Fruit fly (Drosophila melanogaster) whole organism, pupa: ENCODE measurements around the gene CG10035.

Experiments used
- CG10348 ChIP-seq: fragments of 200-800 bp; sonication (Bioruptor generic); IDR thresholded peaks from 2 replicates; pipeline ENCODE4 v1.3.6; 2022; ENCODE audit warnings: missing biosample characterization, missing genetic modification characterization
- CG12605 ChIP-seq: fragments of 200-800 bp; sonication (Bioruptor generic); IDR thresholded peaks from 2 replicates; pipeline ENCODE4 v1.3.6; 2022; ENCODE audit warnings: missing biosample characterization, missing genetic modification characterization
- CG15710 ChIP-seq: fragments of 200-800 bp; sonication (Bioruptor generic); optimal IDR thresholded peaks from 2 replicates; lab custom pipeline; 2018; ENCODE audit warnings: missing biosample characterization, mild to moderate bottlenecking, missing genetic modification characterization, moderate library complexity
- CG17806 ChIP-seq: fragments of 200-800 bp; sonication (Bioruptor generic); optimal IDR thresholded peaks from 2 replicates; lab custom pipeline; 2018; ENCODE audit warnings: missing biosample characterization, mild to moderate bottlenecking, missing genetic modification characterization, moderate library complexity
- CG32121 ChIP-seq: fragments of 200-800 bp; sonication (Bioruptor generic); IDR thresholded peaks from 2 replicates; pipeline ENCODE4 v1.3.6; 2022; ENCODE audit warnings: missing biosample characterization, missing genetic modification characterization
- CG8159 ChIP-seq: fragments of 200-800 bp; sonication (Bioruptor generic); optimal IDR thresholded peaks from 3 replicates; lab custom pipeline; 2018; ENCODE audit warnings: missing biosample characterization, mild to moderate bottlenecking, missing genetic modification characterization, moderate library complexity
- CG8301 ChIP-seq: fragments of 200-800 bp; sonication (Bioruptor generic); optimal IDR thresholded peaks from 2 replicates; lab custom pipeline; 2018; ENCODE audit warnings: missing biosample characterization, mild to moderate bottlenecking, missing genetic modification characterization
- EcR ChIP-seq: fragments of 200-800 bp; sonication (Bioruptor generic); optimal IDR thresholded peaks from 3 replicates; lab custom pipeline; 2019; ENCODE audit warnings: missing biosample characterization, missing genetic modification characterization, mild to moderate bottlenecking, moderate library complexity, missing genetic modification reagents
- Ets98B ChIP-seq: fragments of 200-800 bp; sonication (Bioruptor generic); IDR thresholded peaks from 2 replicates; pipeline ENCODE4 v1.3.6; 2022; ENCODE audit warnings: missing biosample characterization, missing genetic modification characterization
- Pif1A ChIP-seq: fragments of 200-800 bp; sonication (Bioruptor generic); optimal IDR thresholded peaks from 3 replicates; lab custom pipeline; 2016; ENCODE audit warnings: missing biosample characterization, missing genetic modification characterization

DNA sequence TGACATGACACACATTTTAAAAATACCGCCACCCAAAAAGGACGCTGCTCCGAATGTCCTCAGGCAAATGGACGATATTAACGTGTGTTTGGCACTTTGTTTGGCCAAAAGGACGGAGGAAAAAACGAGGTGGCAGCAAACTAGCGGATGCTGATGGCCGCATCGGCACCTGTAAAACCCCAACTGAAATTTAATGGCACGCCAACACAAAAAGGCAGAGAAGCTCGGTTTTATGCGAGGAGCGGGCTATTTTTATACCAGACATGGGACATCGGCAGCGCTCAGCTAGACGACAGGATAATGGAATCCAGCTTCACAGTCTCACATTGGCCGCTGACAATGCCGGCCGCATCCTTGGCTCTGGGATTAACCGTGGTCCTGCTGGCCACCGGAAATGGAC lies 3.5 kb upstream of the CG10035 start, which contains the start of gene Sol1:
- TF ChIP-seq CG12605 (GFP tag; lab: Robert Waterston, UW) (no peak), CG15710 (tag; lab: Kevin White, UChicago) (no peak), EcR (GFP tag; lab: Kevin White, UChicago) (no peak), CG8301 (tag; lab: Kevin White, UChicago) (no peak), Ets98B (GFP tag; lab: Robert Waterston, UW) (no peak), CG32121 (GFP tag; lab: Robert Waterston, UW) (no peak), CG8159 (tag; lab: Kevin White, UChicago) (no peak), CG10348 (no peak), CG17806 (tag; lab: Kevin White, UChicago) (no peak), Pif1A (GFP tag; lab: Kevin White, UChicago) (no peak)
